Worm (Caenorhabditis elegans) whole organism, L1 larva: ENCODE measurements around the gene nhr-213.
A peak's percentile ranks its signal among the peaks of the same experiment; 100 is the strongest.

Source experiments
- C04F5.9 ChIP-seq: sonication (generic microtip); optimal IDR thresholded peaks from 2 replicates; lab custom pipeline; 2016; ENCODE audit warnings: missing genetic modification characterization, missing compliant biosample characterization
- C16A3.4 ChIP-seq: fragments of 150-350 bp; optimal IDR thresholded peaks from 2 replicates; lab custom pipeline; 2014; ENCODE audit warnings: missing biosample characterization, missing genetic modification characterization
- C34B4.2 ChIP-seq: sonication (generic microtip); optimal IDR thresholded peaks from 2 replicates; lab custom pipeline; 2017; ENCODE audit warnings: mild to moderate bottlenecking, missing genetic modification characterization, missing compliant biosample characterization
- F16B12.6 ChIP-seq: fragments of 150-350 bp; optimal IDR thresholded peaks from 2 replicates; lab custom pipeline; 2014; ENCODE audit warnings: missing biosample characterization, missing genetic modification characterization
- Y116A8C.19 ChIP-seq: sonication (generic microtip); optimal IDR thresholded peaks from 2 replicates; lab custom pipeline; 2016; ENCODE audit warnings: missing compliant biosample characterization, missing genetic modification characterization, borderline replicate concordance
- aha-1 ChIP-seq: fragments of 150-350 bp; optimal IDR thresholded peaks from 2 replicates; lab custom pipeline; 2014; ENCODE audit warnings: missing biosample characterization, missing genetic modification characterization
- alr-1 ChIP-seq: fragments of 200-800 bp; sonication (Bioruptor generic); optimal IDR thresholded peaks from 2 replicates; lab custom pipeline; 2018; ENCODE audit warnings: borderline replicate concordance, mild to moderate bottlenecking, missing genetic modification characterization, missing compliant biosample characterization
- aly-2 ChIP-seq: fragments of 150-350 bp; optimal IDR thresholded peaks from 2 replicates; lab custom pipeline; 2014; ENCODE audit warnings: missing biosample characterization, missing genetic modification characterization
- ceh-63 ChIP-seq: fragments of 200-800 bp; sonication (Bioruptor generic); optimal IDR thresholded peaks from 2 replicates; lab custom pipeline; 2018; ENCODE audit warnings: mild to moderate bottlenecking, missing genetic modification characterization, missing compliant biosample characterization
- ceh-8 ChIP-seq: fragments of 200-800 bp; sonication (Bioruptor generic); optimal IDR thresholded peaks from 2 replicates; lab custom pipeline; 2018; ENCODE audit warnings: mild to moderate bottlenecking, missing genetic modification characterization, moderate library complexity, missing compliant biosample characterization
- ceh-88 ChIP-seq: fragments of 200-800 bp; sonication (Bioruptor generic); IDR thresholded peaks from 2 replicates; pipeline ENCODE4 v1.3.6; 2022; ENCODE audit warnings: missing genetic modification characterization, missing compliant biosample characterization
- dpl-1 ChIP-seq, 3 experiments: fragments of 150-350 bp in 2 of 3; sonication (generic microtip) in 1 of 3; optimal IDR thresholded peaks; 2 replicates each; lab custom pipeline; 2014 to 2017; ENCODE audit warnings: missing biosample characterization in 3 of 3, missing genetic modification characterization in 3 of 3, missing genetic modification reagents in 3 of 3
- dsc-1 ChIP-seq: sonication (generic microtip); optimal IDR thresholded peaks from 2 replicates; lab custom pipeline; 2016; ENCODE audit warnings: mild to moderate bottlenecking, missing genetic modification characterization, missing compliant biosample characterization
- efl-1 ChIP-seq, 4 experiments: fragments of 150-350 bp; optimal IDR thresholded peaks in 3 of 4; peaks in 1 of 4; 1 replicate in 1 of 4; 2 replicates in 3 of 4; lab custom pipeline; 2014; ENCODE audit warnings: missing biosample characterization in 2 of 4, missing genetic modification characterization in 2 of 4, missing genetic modification reagents in 2 of 4
- efl-3 ChIP-seq: fragments of 200-800 bp; sonication (Bioruptor generic); optimal IDR thresholded peaks from 2 replicates; lab custom pipeline; 2018; ENCODE audit warnings: mild to moderate bottlenecking, missing genetic modification characterization, missing compliant biosample characterization
- egl-13 ChIP-seq: sonication (generic microtip); optimal IDR thresholded peaks from 2 replicates; lab custom pipeline; 2016; ENCODE audit warnings: missing genotype, missing genetic modification reagents, missing genetic modification characterization, missing compliant biosample characterization
- egl-27 ChIP-seq, 2 experiments: fragments of 150-350 bp in 1 of 2; sonication (generic microtip); optimal IDR thresholded peaks; 3 replicates each; lab custom pipeline; 2017 to 2018; ENCODE audit warnings: missing biosample characterization in 2 of 2, missing genetic modification characterization in 2 of 2, missing genetic modification reagents in 2 of 2
- elt-2 ChIP-seq: sonication (generic microtip); optimal IDR thresholded peaks from 2 replicates; lab custom pipeline; 2016; ENCODE audit warnings: missing genetic modification characterization, mild to moderate bottlenecking, inconsistent platforms, missing compliant biosample characterization, missing genetic modification reagents
- elt-3 ChIP-seq, 6 experiments: fragments of 150-350 bp in 1 of 6; sonication (generic microtip); optimal IDR thresholded peaks; 2 replicates each; lab custom pipeline; 2017 to 2018; ENCODE audit warnings: missing biosample characterization in 6 of 6, missing genetic modification characterization in 6 of 6, inconsistent platforms in 1 of 6
- fkh-10 ChIP-seq: sonication (generic microtip); optimal IDR thresholded peaks from 2 replicates; lab custom pipeline; 2017; ENCODE audit warnings: missing biosample characterization, missing genetic modification reagents, missing genetic modification characterization
- fkh-4 ChIP-seq: sonication (generic microtip); optimal IDR thresholded peaks from 2 replicates; lab custom pipeline; 2016; ENCODE audit warnings: missing compliant biosample characterization, missing genetic modification characterization, borderline replicate concordance
- fkh-8 ChIP-seq: sonication (generic microtip); optimal IDR thresholded peaks from 2 replicates; lab custom pipeline; 2016; ENCODE audit warnings: mild to moderate bottlenecking, missing genetic modification characterization, missing compliant biosample characterization
- grh-1 ChIP-seq: fragments of 200-800 bp; sonication (Bioruptor generic); IDR thresholded peaks from 2 replicates; pipeline ENCODE4 v1.3.6; 2022; ENCODE audit warnings: missing genetic modification reagents, missing genetic modification characterization, missing compliant biosample characterization
- hlh-4 ChIP-seq: sonication (generic microtip); optimal IDR thresholded peaks from 2 replicates; lab custom pipeline; 2016; ENCODE audit warnings: mild to moderate bottlenecking, missing genetic modification characterization, missing compliant biosample characterization
- hpl-2 ChIP-seq: fragments of 150-350 bp; optimal IDR thresholded peaks from 2 replicates; lab custom pipeline; 2014; ENCODE audit warnings: missing biosample characterization, missing genetic modification reagents, missing genetic modification characterization
- isw-1 ChIP-seq: fragments of 200-800 bp; sonication (Bioruptor generic); IDR thresholded peaks from 2 replicates; pipeline ENCODE4 v1.3.6; 2022; ENCODE audit warnings: missing genetic modification characterization, missing compliant biosample characterization
- jun-1 ChIP-seq: fragments of 150-350 bp; optimal IDR thresholded peaks from 2 replicates; lab custom pipeline; 2014; ENCODE audit warnings: missing biosample characterization, missing genetic modification reagents, missing genetic modification characterization
- lin-13 ChIP-seq: fragments of 150-350 bp; optimal IDR thresholded peaks from 2 replicates; lab custom pipeline; 2014; ENCODE audit warnings: missing biosample characterization, missing genetic modification reagents, missing genetic modification characterization
- lin-35 ChIP-seq, 2 experiments: fragments of 150-350 bp; optimal IDR thresholded peaks; 2 replicates each; lab custom pipeline; 2014; ENCODE audit warnings: missing biosample characterization in 2 of 2, missing genetic modification characterization in 2 of 2, missing genetic modification reagents in 2 of 2
- lsy-2 ChIP-seq, 2 experiments: fragments of 150-350 bp; optimal IDR thresholded peaks; 2 replicates each; lab custom pipeline; 2014; ENCODE audit warnings: missing biosample characterization in 2 of 2, missing genetic modification characterization in 2 of 2
- mdl-1 ChIP-seq, 2 experiments: fragments of 150-350 bp; optimal IDR thresholded peaks; 2 replicates each; lab custom pipeline; 2014 to 2017; ENCODE audit warnings: missing biosample characterization in 2 of 2, missing genetic modification characterization in 2 of 2, inconsistent platforms in 1 of 2
- nhr-11 ChIP-seq: fragments of 150-350 bp; optimal IDR thresholded peaks from 2 replicates; lab custom pipeline; 2014; ENCODE audit warnings: missing biosample characterization, missing genetic modification characterization
- nhr-12 ChIP-seq: sonication (generic microtip); optimal IDR thresholded peaks from 2 replicates; lab custom pipeline; 2017; ENCODE audit warnings: missing biosample characterization, missing genetic modification characterization
- nhr-20 ChIP-seq: sonication (generic microtip); optimal IDR thresholded peaks from 2 replicates; lab custom pipeline; 2016; ENCODE audit warnings: mild to moderate bottlenecking, missing genetic modification characterization, missing compliant biosample characterization
- nhr-237 ChIP-seq: fragments of 150-350 bp; optimal IDR thresholded peaks from 2 replicates; lab custom pipeline; 2014; ENCODE audit warnings: missing biosample characterization, missing genetic modification characterization
- nhr-28 ChIP-seq: fragments of 150-350 bp; optimal IDR thresholded peaks from 2 replicates; lab custom pipeline; 2014; ENCODE audit warnings: missing biosample characterization, missing genetic modification characterization
- nhr-71 ChIP-seq: sonication (generic microtip); optimal IDR thresholded peaks from 2 replicates; lab custom pipeline; 2016; ENCODE audit warnings: mild to moderate bottlenecking, missing genetic modification characterization, moderate library complexity, missing compliant biosample characterization
- nhr-76 ChIP-seq: sonication (generic microtip); optimal IDR thresholded peaks from 2 replicates; lab custom pipeline; 2017; ENCODE audit warnings: missing biosample characterization, missing genetic modification characterization
- nhr-84 ChIP-seq: sonication (generic microtip); optimal IDR thresholded peaks from 2 replicates; lab custom pipeline; 2017; ENCODE audit warnings: missing biosample characterization, missing genetic modification characterization
- pax-3 ChIP-seq: fragments of 200-800 bp; sonication (Bioruptor generic); optimal IDR thresholded peaks from 2 replicates; lab custom pipeline; 2018; ENCODE audit warnings: mild to moderate bottlenecking, missing genetic modification characterization, moderate library complexity, missing compliant biosample characterization
- pqm-1 ChIP-seq: sonication (generic microtip); optimal IDR thresholded peaks from 3 replicates; lab custom pipeline; 2017; ENCODE audit warnings: missing biosample characterization, missing genetic modification characterization
- rnt-1 ChIP-seq: sonication (generic microtip); optimal IDR thresholded peaks from 2 replicates; lab custom pipeline; 2016; ENCODE audit warnings: mild to moderate bottlenecking, missing genetic modification characterization, moderate library complexity, missing compliant biosample characterization
- skn-1 ChIP-seq: fragments of 150-350 bp; optimal IDR thresholded peaks from 2 replicates; lab custom pipeline; 2014; ENCODE audit warnings: missing biosample characterization, missing genetic modification characterization
- snu-23 ChIP-seq: sonication (generic microtip); optimal IDR thresholded peaks from 2 replicates; lab custom pipeline; 2016; ENCODE audit warnings: missing genetic modification characterization, missing compliant biosample characterization
- swsn-7 ChIP-seq: sonication (generic microtip); optimal IDR thresholded peaks from 2 replicates; lab custom pipeline; 2016; ENCODE audit warnings: missing genetic modification characterization, missing compliant biosample characterization
- tlp-1 ChIP-seq: fragments of 150-350 bp; optimal IDR thresholded peaks from 2 replicates; lab custom pipeline; 2014; ENCODE audit warnings: missing biosample characterization, missing genetic modification characterization
- unc-86 ChIP-seq: sonication (generic microtip); optimal IDR thresholded peaks from 2 replicates; lab custom pipeline; 2016; ENCODE audit warnings: missing genetic modification characterization, missing compliant biosample characterization
- vab-15 ChIP-seq: sonication (generic microtip); optimal IDR thresholded peaks from 2 replicates; lab custom pipeline; 2017; ENCODE audit warnings: missing genotype, mild to moderate bottlenecking, missing genetic modification characterization, missing compliant biosample characterization
- xbp-1 ChIP-seq: sonication (generic microtip); optimal IDR thresholded peaks from 2 replicates; lab custom pipeline; 2016; ENCODE audit warnings: missing genetic modification characterization, missing compliant biosample characterization
- zag-1 ChIP-seq: fragments of 150-350 bp; optimal IDR thresholded peaks from 2 replicates; lab custom pipeline; 2014; ENCODE audit warnings: missing biosample characterization, missing genetic modification characterization
- zip-4 ChIP-seq: fragments of 200-800 bp; sonication (Bioruptor generic); optimal IDR thresholded peaks from 2 replicates; lab custom pipeline; 2018; ENCODE audit warnings: mild to moderate bottlenecking, missing genetic modification characterization, moderate library complexity, missing compliant biosample characterization
- ztf-11 ChIP-seq, 2 experiments: sonication (generic microtip); optimal IDR thresholded peaks; 2 replicates each; lab custom pipeline; 2016 to 2017; ENCODE audit warnings: missing genetic modification characterization in 2 of 2, missing biosample characterization in 1 of 2, missing compliant biosample characterization in 1 of 2

The nhr-213 gene

DNA sequence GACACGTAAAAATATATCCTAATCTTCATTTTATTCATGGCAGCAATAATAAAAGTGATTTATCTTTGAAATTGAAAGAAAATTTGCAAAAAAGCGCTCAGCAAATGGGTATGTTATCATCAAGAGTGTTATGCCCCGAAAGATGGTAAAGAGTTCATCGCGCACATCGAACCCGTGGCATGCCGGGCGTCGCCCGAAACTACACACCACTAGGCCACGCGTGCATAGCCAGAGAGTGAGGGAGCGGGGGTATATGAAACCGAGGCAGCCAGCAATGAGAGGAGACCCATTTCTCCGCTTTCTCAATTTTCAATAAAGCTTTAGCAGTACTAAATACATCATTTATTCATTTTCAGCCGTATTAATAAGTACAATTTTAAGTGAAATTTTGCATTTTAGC is 22.8 kb downstream of the nhr-213 start (continued):
- TF ChIP-seq isw-1 (peak; percentile 38), zip-4 (GFP tag; lab: Kevin White, UChicago) (peak; percentile 18), pqm-1 (tag; lab: Kevin White, UChicago) (no peak), fkh-10 (peak; percentile 34), aly-2 (tag; lab: Kevin White, UChicago) (peak; percentile 44), pax-3 (peak; percentile 58), hpl-2 (peak; percentile 13), efl-1 (optimal IDR thresholded peaks at IDR 0.05; lab: Kevin White, UChicago) (peak; percentile 52 to 66), efl-1 (GFP tag; optimal IDR thresholded peaks at IDR 0.05 in 1 of 2; lab: Kevin White, UChicago) (peak; percentile 51 to 96), nhr-76 (no peak), F16B12.6 (no peak), nhr-71 (tag; lab: Kevin White, UChicago) (peak; percentile 76), vab-15 (tag; lab: Kevin White, UChicago) (no peak), elt-3 (tag; optimal IDR thresholded peaks at IDR 0.05; lab: Kevin White, UChicago) (peak in 1 of 6 experiments; percentile 29), jun-1 (tag; lab: Kevin White, UChicago) (no peak), ceh-8 (GFP tag; lab: Kevin White, UChicago) (peak; percentile 57), nhr-11 (no peak), lin-35 (GFP tag; optimal IDR thresholded peaks at IDR 0.05; lab: Kevin White, UChicago) (peak; percentile 52 to 82), Y116A8C.19 (tag; lab: Kevin White, UChicago) (no peak), nhr-12 (tag; lab: Kevin White, UChicago) (peak; percentile 12), elt-2 (tag; lab: Kevin White, UChicago) (peak; percentile 59), grh-1 (GFP tag; lab: Robert Waterston, UW) (peak; percentile 25; the same call in 1 of the 2 replicates), dsc-1 (tag; lab: Kevin White, UChicago) (peak; percentile 71), zag-1 (no peak), efl-3 (GFP tag; lab: Kevin White, UChicago) (no peak), ceh-63 (GFP tag; lab: Kevin White, UChicago) (peak; percentile 7), ceh-88 (GFP tag; lab: Robert Waterston, UW) (0 out of 2 replicates have a peak, but pooled peaks have one; percentile 11), ztf-11 (tag; optimal IDR thresholded peaks at IDR 0.05; lab: Kevin White, UChicago) (peak in 1 of 2 experiments; percentile 34), nhr-237 (tag; lab: Kevin White, UChicago) (no peak), unc-86 (peak; percentile 52), fkh-8 (tag; lab: Kevin White, UChicago) (peak; percentile 86), C04F5.9 (tag; lab: Kevin White, UChicago) (no peak), tlp-1 (tag; lab: Kevin White, UChicago) (no peak), skn-1 (tag; lab: Kevin White, UChicago) (peak; percentile 84), aha-1 (tag; lab: Kevin White, UChicago) (no peak), nhr-20 (peak; percentile 75), hlh-4 (tag; lab: Kevin White, UChicago) (no peak), lsy-2 (tag; optimal IDR thresholded peaks at IDR 0.05; lab: Kevin White, UChicago) (peak; percentile 48 to 63), alr-1 (no peak), swsn-7 (tag; lab: Kevin White, UChicago) (peak; percentile 69), egl-27 (tag; optimal IDR thresholded peaks at IDR 0.05; lab: Kevin White, UChicago) (no peak), fkh-4 (no peak), nhr-28 (tag; lab: Kevin White, UChicago) (no peak), C16A3.4 (tag; lab: Kevin White, UChicago) (peak; percentile 78), rnt-1 (tag; lab: Kevin White, UChicago) (peak; percentile 78), nhr-84 (tag; lab: Kevin White, UChicago) (no peak), dpl-1 (GFP tag; optimal IDR thresholded peaks at IDR 0.05; lab: Kevin White, UChicago) (peak; percentile 38 to 64 (median 51)), snu-23 (GFP tag; lab: Kevin White, UChicago) (peak; percentile 81), lin-13 (GFP tag; lab: Kevin White, UChicago) (no peak), egl-13 (tag; lab: Kevin White, UChicago) (peak; percentile 52), mdl-1 (tag; optimal IDR thresholded peaks at IDR 0.05; lab: Kevin White, UChicago) (peak in 1 of 2 experiments; percentile 76), C34B4.2 (tag; lab: Kevin White, UChicago) (no peak), xbp-1 (tag; lab: Kevin White, UChicago) (peak; percentile 64)
